Worm (Caenorhabditis elegans) whole organism, L1 larva: ENCODE measurements around the gene nep-11.

Experiments used
- C04F5.9 ChIP-seq: sonication (generic microtip); optimal IDR thresholded peaks from 2 replicates; lab custom pipeline; 2016; ENCODE audit warnings: missing genetic modification characterization, missing compliant biosample characterization
- C16A3.4 ChIP-seq: fragments of 150-350 bp; optimal IDR thresholded peaks from 2 replicates; lab custom pipeline; 2014; ENCODE audit warnings: missing biosample characterization, missing genetic modification characterization
- aha-1 ChIP-seq: fragments of 150-350 bp; optimal IDR thresholded peaks from 2 replicates; lab custom pipeline; 2014; ENCODE audit warnings: missing biosample characterization, missing genetic modification characterization
- blmp-1 ChIP-seq: fragments of 150-350 bp; optimal IDR thresholded peaks from 2 replicates; lab custom pipeline; 2014; ENCODE audit warnings: missing biosample characterization, missing genetic modification characterization
- ceh-8 ChIP-seq: fragments of 200-800 bp; sonication (Bioruptor generic); optimal IDR thresholded peaks from 2 replicates; lab custom pipeline; 2018; ENCODE audit warnings: mild to moderate bottlenecking, missing genetic modification characterization, moderate library complexity, missing compliant biosample characterization
- ceh-82 ChIP-seq, 3 experiments: fragments of 150-350 bp in 1 of 3; sonication (generic microtip) in 2 of 3; optimal IDR thresholded peaks; 2 replicates each; lab custom pipeline; 2014 to 2017; ENCODE audit warnings: missing biosample characterization in 3 of 3, missing genetic modification characterization in 3 of 3
- ceh-88 ChIP-seq: fragments of 200-800 bp; sonication (Bioruptor generic); IDR thresholded peaks from 2 replicates; pipeline ENCODE4 v1.3.6; 2022; ENCODE audit warnings: missing genetic modification characterization, missing compliant biosample characterization
- ces-1 ChIP-seq: fragments of 150-350 bp; optimal IDR thresholded peaks from 2 replicates; lab custom pipeline; 2014; ENCODE audit warnings: missing biosample characterization, missing genetic modification reagents, missing genetic modification characterization
- dpl-1 ChIP-seq, 3 experiments: fragments of 150-350 bp in 2 of 3; sonication (generic microtip) in 1 of 3; optimal IDR thresholded peaks; 2 replicates each; lab custom pipeline; 2014 to 2017; ENCODE audit warnings: missing biosample characterization in 3 of 3, missing genetic modification characterization in 3 of 3, missing genetic modification reagents in 3 of 3
- efl-1 ChIP-seq, 4 experiments: fragments of 150-350 bp; optimal IDR thresholded peaks in 3 of 4; peaks in 1 of 4; 1 replicate in 1 of 4; 2 replicates in 3 of 4; lab custom pipeline; 2014; ENCODE audit warnings: missing biosample characterization in 2 of 4, missing genetic modification characterization in 2 of 4, missing genetic modification reagents in 2 of 4
- efl-3 ChIP-seq: fragments of 200-800 bp; sonication (Bioruptor generic); optimal IDR thresholded peaks from 2 replicates; lab custom pipeline; 2018; ENCODE audit warnings: mild to moderate bottlenecking, missing genetic modification characterization, missing compliant biosample characterization
- egl-27 ChIP-seq, 2 experiments: fragments of 150-350 bp in 1 of 2; sonication (generic microtip); optimal IDR thresholded peaks; 3 replicates each; lab custom pipeline; 2017 to 2018; ENCODE audit warnings: missing biosample characterization in 2 of 2, missing genetic modification characterization in 2 of 2, missing genetic modification reagents in 2 of 2
- elt-2 ChIP-seq: sonication (generic microtip); optimal IDR thresholded peaks from 2 replicates; lab custom pipeline; 2016; ENCODE audit warnings: missing genetic modification characterization, mild to moderate bottlenecking, inconsistent platforms, missing compliant biosample characterization, missing genetic modification reagents
- elt-3 ChIP-seq, 6 experiments: fragments of 150-350 bp in 1 of 6; sonication (generic microtip); optimal IDR thresholded peaks; 2 replicates each; lab custom pipeline; 2017 to 2018; ENCODE audit warnings: missing biosample characterization in 6 of 6, missing genetic modification characterization in 6 of 6, inconsistent platforms in 1 of 6
- fkh-10 ChIP-seq: sonication (generic microtip); optimal IDR thresholded peaks from 2 replicates; lab custom pipeline; 2017; ENCODE audit warnings: missing biosample characterization, missing genetic modification reagents, missing genetic modification characterization
- fkh-4 ChIP-seq: sonication (generic microtip); optimal IDR thresholded peaks from 2 replicates; lab custom pipeline; 2016; ENCODE audit warnings: missing compliant biosample characterization, missing genetic modification characterization, borderline replicate concordance
- grh-1 ChIP-seq: fragments of 200-800 bp; sonication (Bioruptor generic); IDR thresholded peaks from 2 replicates; pipeline ENCODE4 v1.3.6; 2022; ENCODE audit warnings: missing genetic modification reagents, missing genetic modification characterization, missing compliant biosample characterization
- hpl-2 ChIP-seq: fragments of 150-350 bp; optimal IDR thresholded peaks from 2 replicates; lab custom pipeline; 2014; ENCODE audit warnings: missing biosample characterization, missing genetic modification reagents, missing genetic modification characterization
- jun-1 ChIP-seq: fragments of 150-350 bp; optimal IDR thresholded peaks from 2 replicates; lab custom pipeline; 2014; ENCODE audit warnings: missing biosample characterization, missing genetic modification reagents, missing genetic modification characterization
- lin-14 ChIP-seq: fragments of 200-800 bp; sonication (Bioruptor generic); optimal IDR thresholded peaks from 2 replicates; lab custom pipeline; 2018; ENCODE audit warnings: mild to moderate bottlenecking, missing genetic modification characterization, moderate library complexity, missing compliant biosample characterization
- lin-35 ChIP-seq, 2 experiments: fragments of 150-350 bp; optimal IDR thresholded peaks; 2 replicates each; lab custom pipeline; 2014; ENCODE audit warnings: missing biosample characterization in 2 of 2, missing genetic modification characterization in 2 of 2, missing genetic modification reagents in 2 of 2
- mab-9 ChIP-seq: fragments of 200-800 bp; sonication (Bioruptor generic); IDR thresholded peaks from 2 replicates; pipeline ENCODE4 v1.3.6; 2022; ENCODE audit warnings: missing genetic modification reagents, missing genetic modification characterization, missing compliant biosample characterization
- mep-1 ChIP-seq: fragments of 150-350 bp; optimal IDR thresholded peaks from 2 replicates; lab custom pipeline; 2014; ENCODE audit warnings: missing biosample characterization, missing genetic modification characterization
- nhr-11 ChIP-seq: fragments of 150-350 bp; optimal IDR thresholded peaks from 2 replicates; lab custom pipeline; 2014; ENCODE audit warnings: missing biosample characterization, missing genetic modification characterization
- nhr-19 ChIP-seq: fragments of 200-800 bp; sonication (Bioruptor generic); conservative IDR thresholded peaks from 2 replicates; pipeline ENCODE4 v1.3.6; 2022; ENCODE audit warnings: missing genetic modification characterization, missing compliant biosample characterization
- nhr-20 ChIP-seq: sonication (generic microtip); optimal IDR thresholded peaks from 2 replicates; lab custom pipeline; 2016; ENCODE audit warnings: mild to moderate bottlenecking, missing genetic modification characterization, missing compliant biosample characterization
- nhr-28 ChIP-seq: fragments of 150-350 bp; optimal IDR thresholded peaks from 2 replicates; lab custom pipeline; 2014; ENCODE audit warnings: missing biosample characterization, missing genetic modification characterization
- nhr-47 ChIP-seq: sonication (generic microtip); optimal IDR thresholded peaks from 2 replicates; lab custom pipeline; 2016; ENCODE audit warnings: mild to moderate bottlenecking, missing genetic modification characterization, moderate library complexity, missing compliant biosample characterization
- nhr-90 ChIP-seq: sonication (generic microtip); optimal IDR thresholded peaks from 2 replicates; lab custom pipeline; 2016; ENCODE audit warnings: mild to moderate bottlenecking, missing genetic modification characterization, missing compliant biosample characterization; ENCODE audit not compliant: poor library complexity
- pag-3 ChIP-seq: sonication (generic microtip); optimal IDR thresholded peaks from 2 replicates; lab custom pipeline; 2017; ENCODE audit warnings: missing genetic modification characterization, mild to moderate bottlenecking, missing compliant biosample characterization, antibody characterized with exemption, borderline replicate concordance; ENCODE audit not compliant: insufficient read depth
- pqm-1 ChIP-seq: sonication (generic microtip); optimal IDR thresholded peaks from 3 replicates; lab custom pipeline; 2017; ENCODE audit warnings: missing biosample characterization, missing genetic modification characterization
- rnt-1 ChIP-seq: sonication (generic microtip); optimal IDR thresholded peaks from 2 replicates; lab custom pipeline; 2016; ENCODE audit warnings: mild to moderate bottlenecking, missing genetic modification characterization, moderate library complexity, missing compliant biosample characterization
- snpc-4 ChIP-seq: fragments of 150-350 bp; optimal IDR thresholded peaks from 2 replicates; lab custom pipeline; 2014; ENCODE audit warnings: missing biosample characterization, missing genetic modification characterization
- snu-23 ChIP-seq: sonication (generic microtip); optimal IDR thresholded peaks from 2 replicates; lab custom pipeline; 2016; ENCODE audit warnings: missing genetic modification characterization, missing compliant biosample characterization
- sup-37 ChIP-seq: fragments of 200-800 bp; sonication (Bioruptor generic); optimal IDR thresholded peaks from 2 replicates; lab custom pipeline; 2018; ENCODE audit warnings: mild to moderate bottlenecking, missing genetic modification characterization, missing compliant biosample characterization
- swsn-7 ChIP-seq: sonication (generic microtip); optimal IDR thresholded peaks from 2 replicates; lab custom pipeline; 2016; ENCODE audit warnings: missing genetic modification characterization, missing compliant biosample characterization
- tbx-2 ChIP-seq: sonication (generic microtip); optimal IDR thresholded peaks from 2 replicates; lab custom pipeline; 2016; ENCODE audit warnings: missing genetic modification characterization, missing compliant biosample characterization
- tlp-1 ChIP-seq: fragments of 150-350 bp; optimal IDR thresholded peaks from 2 replicates; lab custom pipeline; 2014; ENCODE audit warnings: missing biosample characterization, missing genetic modification characterization
- unc-30 ChIP-seq: sonication (generic microtip); optimal IDR thresholded peaks from 2 replicates; lab custom pipeline; 2017; ENCODE audit warnings: missing biosample characterization, missing genetic modification characterization
- xbp-1 ChIP-seq: sonication (generic microtip); optimal IDR thresholded peaks from 2 replicates; lab custom pipeline; 2016; ENCODE audit warnings: missing genetic modification characterization, missing compliant biosample characterization
- zag-1 ChIP-seq: fragments of 150-350 bp; optimal IDR thresholded peaks from 2 replicates; lab custom pipeline; 2014; ENCODE audit warnings: missing biosample characterization, missing genetic modification characterization

nep-11 gene

ce11 chrII:3441377-3441776 lies 16.0 kb upstream of the nep-11 start, which contains the start of gene C16C8.27:
C16C8.27 (plus strand) TSS chrII:3441677.
- TF ChIP-seq nhr-11 (tag; lab: Kevin White, UChicago) (no peak), C04F5.9 (tag; lab: Kevin White, UChicago) (no peak), dpl-1 (GFP tag; optimal IDR thresholded peaks at IDR 0.05; lab: Kevin White, UChicago) (no peak), hpl-2 (GFP tag; lab: Kevin White, UChicago) (no peak), egl-27 (tag; optimal IDR thresholded peaks at IDR 0.05; lab: Kevin White, UChicago) (no peak), swsn-7 (no peak), ceh-82 (tag; optimal IDR thresholded peaks at IDR 0.05; lab: Kevin White, UChicago) (no peak), tlp-1 (tag; lab: Kevin White, UChicago) (no peak), mab-9 (GFP tag; lab: Robert Waterston, UW) (no peak), lin-14 (GFP tag; lab: Kevin White, UChicago) (no peak), nhr-28 (tag; lab: Kevin White, UChicago) (no peak), aha-1 (no peak), C16A3.4 (tag; lab: Kevin White, UChicago) (no peak), nhr-90 (tag; lab: Kevin White, UChicago) (no peak), pqm-1 (tag; lab: Kevin White, UChicago) (no peak), ceh-8 (GFP tag; lab: Kevin White, UChicago) (no peak), blmp-1 (tag; lab: Kevin White, UChicago) (no peak), efl-1 (optimal IDR thresholded peaks at IDR 0.05; lab: Kevin White, UChicago) (no peak), efl-1 (GFP tag; optimal IDR thresholded peaks at IDR 0.05 in 1 of 2; lab: Kevin White, UChicago) (no peak)

ce11 chrII:3440641-3440926 lies 15.3 kb upstream of the nep-11 start, which contains the start of gene C16C8.17:
C16C8.17 (plus strand) TSS chrII:3440827.
- no peak for TF ChIP-seq xbp-1 (tag; lab: Kevin White, UChicago)
- no peak for TF ChIP-seq jun-1 (tag; lab: Kevin White, UChicago)
- TF ChIP-seq tbx-2 (tag; lab: Kevin White, UChicago): no peak
- no peak for TF ChIP-seq snu-23
- no peak for TF ChIP-seq lin-35 (GFP tag; optimal IDR thresholded peaks at IDR 0.05; lab: Kevin White, UChicago)
- TF ChIP-seq tlp-1 (tag; lab: Kevin White, UChicago): no peak

ce11 chrII:3439842-3440640 lies 14.7 kb upstream of the nep-11 start:
- TF ChIP-seq efl-3 (GFP tag; lab: Kevin White, UChicago) (no peak), elt-2 (tag; lab: Kevin White, UChicago) (peak; percentile 86), ceh-88 (GFP tag; lab: Robert Waterston, UW) (no peak), tlp-1 (tag; lab: Kevin White, UChicago) (peak; percentile 57), snpc-4 (tag; lab: Kevin White, UChicago) (peak; percentile 59), egl-27 (tag; optimal IDR thresholded peaks at IDR 0.05; lab: Kevin White, UChicago) (no peak), fkh-10 (GFP tag; lab: Kevin White, UChicago) (no peak), pag-3 (tag; lab: Kevin White, UChicago) (no peak), aha-1 (no peak), pqm-1 (tag; lab: Kevin White, UChicago) (no peak), rnt-1 (tag; lab: Kevin White, UChicago) (no peak), tbx-2 (tag; lab: Kevin White, UChicago) (no peak), nhr-47 (no peak)
- TF ChIP-seq, all 84 proteins: peak for 3

ce11 chrII:3439244-3439698 lies 13.9 kb upstream of the nep-11 start:
- peak in 3 of 6 experiments; percentile 45 to 62 (median 46) for TF ChIP-seq elt-3 (tag; optimal IDR thresholded peaks at IDR 0.05; lab: Kevin White, UChicago)
- peak; percentile 43 for TF ChIP-seq pqm-1 (tag; lab: Kevin White, UChicago)
- TF ChIP-seq mep-1 (tag; lab: Kevin White, UChicago): peak; percentile 16
- TF ChIP-seq nhr-19: peak; percentile 64
- peak; percentile 4 for TF ChIP-seq xbp-1 (tag; lab: Kevin White, UChicago)
- TF ChIP-seq dpl-1 (GFP tag; optimal IDR thresholded peaks at IDR 0.05; lab: Kevin White, UChicago): peak in 1 of 3 experiments; percentile 3
- 0 out of 2 replicates have a peak, but pooled peaks have one; percentile 6 for TF ChIP-seq grh-1
- TF ChIP-seq efl-1 (optimal IDR thresholded peaks at IDR 0.05; lab: Kevin White, UChicago): peak in 1 of 2 experiments; percentile 20
- TF ChIP-seq efl-1 (GFP tag; optimal IDR thresholded peaks at IDR 0.05 in 1 of 2; lab: Kevin White, UChicago): no peak
- TF ChIP-seq jun-1 (tag; lab: Kevin White, UChicago): peak; percentile 6
- peak; percentile 38 for TF ChIP-seq snu-23
- peak; percentile 60 for TF ChIP-seq lin-14 (GFP tag; lab: Kevin White, UChicago)
- TF ChIP-seq ces-1 (GFP tag; lab: Kevin White, UChicago): no peak
- TF ChIP-seq lin-35 (GFP tag; optimal IDR thresholded peaks at IDR 0.05; lab: Kevin White, UChicago): peak in 1 of 2 experiments; percentile 54
- peak; percentile 10 for TF ChIP-seq sup-37 (GFP tag; lab: Kevin White, UChicago)
- no peak for TF ChIP-seq zag-1 (tag; lab: Kevin White, UChicago)
- TF ChIP-seq tbx-2 (tag; lab: Kevin White, UChicago): peak; percentile 22
- peak; percentile 66 for TF ChIP-seq blmp-1 (tag; lab: Kevin White, UChicago)
- TF ChIP-seq tlp-1 (tag; lab: Kevin White, UChicago): peak; percentile 62
- peak; percentile 39 for TF ChIP-seq nhr-20 (tag; lab: Kevin White, UChicago)
- TF ChIP-seq fkh-4 (tag; lab: Kevin White, UChicago): no peak
- peak; percentile 64 for TF ChIP-seq nhr-47
- no peak for TF ChIP-seq unc-30 (tag; lab: Kevin White, UChicago)
